Fruit fly (Drosophila melanogaster) whole organism, embryonic: ENCODE results near the gene Snx27.

Experiments
- Adf1 ChIP-seq: fragments of 200-800 bp; sonication (Bioruptor generic); IDR thresholded peaks from 2 replicates; pipeline ENCODE4 v1.3.6; 2022; ENCODE audit warnings: missing biosample characterization, missing genetic modification characterization
- Atf3 ChIP-seq: fragments of 200-800 bp; sonication (Bioruptor generic); optimal IDR thresholded peaks from 3 replicates; lab custom pipeline; 2016; ENCODE audit warnings: missing biosample characterization, missing genetic modification characterization
- Atf6 ChIP-seq: fragments of 200-800 bp; sonication (Bioruptor generic); IDR thresholded peaks from 2 replicates; pipeline ENCODE4 v1.3.6; 2022; ENCODE audit warnings: missing biosample characterization, missing genetic modification characterization
- Bdp1 ChIP-seq: fragments of 200-800 bp; sonication (Bioruptor generic); optimal IDR thresholded peaks from 3 replicates; lab custom pipeline; 2016; ENCODE audit warnings: missing biosample characterization, missing genetic modification characterization
- CG11085 ChIP-seq: fragments of 200-800 bp; sonication (Bioruptor generic); IDR thresholded peaks from 2 replicates; pipeline ENCODE4 v1.3.6; 2022; ENCODE audit warnings: missing biosample characterization, missing genetic modification characterization
- CG11560 ChIP-seq: fragments of 200-800 bp; sonication (Bioruptor generic); IDR thresholded peaks from 3 replicates; pipeline ENCODE4 v1.3.6; 2022; ENCODE audit warnings: missing biosample characterization, missing genetic modification characterization
- CG11723 ChIP-seq: fragments of 200-800 bp; sonication (Bioruptor generic); optimal IDR thresholded peaks from 2 replicates; lab custom pipeline; 2017; ENCODE audit warnings: missing biosample characterization, mild to moderate bottlenecking, missing genetic modification characterization
- CG12391 ChIP-seq: fragments of 200-800 bp; sonication (Bioruptor generic); optimal IDR thresholded peaks from 3 replicates; lab custom pipeline; 2018; ENCODE audit warnings: missing biosample characterization, mild to moderate bottlenecking, missing genetic modification characterization, moderate library complexity
- CG12769 ChIP-seq: fragments of 200-800 bp; sonication (Bioruptor generic); optimal IDR thresholded peaks from 2 replicates; lab custom pipeline; 2019; ENCODE audit warnings: missing biosample characterization, mild to moderate bottlenecking, missing genetic modification characterization, moderate library complexity
- CG13287 ChIP-seq: fragments of 200-800 bp; sonication (Bioruptor generic); IDR thresholded peaks from 2 replicates; pipeline ENCODE4 v1.3.6; 2022; ENCODE audit warnings: missing biosample characterization, missing genetic modification characterization; ENCODE audit not compliant: partially characterized antibody
- CG14050 ChIP-seq: fragments of 200-800 bp; sonication (Bioruptor generic); IDR thresholded peaks from 3 replicates; pipeline ENCODE4 v1.3.6; 2022; ENCODE audit warnings: missing biosample characterization, missing genetic modification characterization
- CG14667 ChIP-seq: fragments of 200-800 bp; sonication (Bioruptor generic); IDR thresholded peaks from 2 replicates; pipeline ENCODE4 v1.3.6; 2022; ENCODE audit warnings: missing biosample characterization, missing genetic modification characterization
- CG1529 ChIP-seq: fragments of 200-800 bp; sonication (Bioruptor generic); optimal IDR thresholded peaks from 3 replicates; lab custom pipeline; 2018; ENCODE audit warnings: missing biosample characterization, missing genetic modification characterization
- CG17385 ChIP-seq: fragments of 200-800 bp; sonication (Bioruptor generic); optimal IDR thresholded peaks from 3 replicates; lab custom pipeline; 2018; ENCODE audit warnings: missing biosample characterization, mild to moderate bottlenecking, missing genetic modification characterization
- CG18476 ChIP-seq: fragments of 200-800 bp; sonication (Bioruptor generic); optimal IDR thresholded peaks from 2 replicates; lab custom pipeline; 2016; ENCODE audit warnings: missing biosample characterization, mild to moderate bottlenecking, missing genetic modification characterization
- CG2120 ChIP-seq: fragments of 200-800 bp; sonication (Bioruptor generic); optimal IDR thresholded peaks from 3 replicates; lab custom pipeline; 2016; ENCODE audit warnings: missing biosample characterization, missing genetic modification characterization
- CG32532 ChIP-seq: fragments of 200-800 bp; sonication (Bioruptor generic); IDR thresholded peaks from 2 replicates; pipeline ENCODE4 v1.3.6; 2022; ENCODE audit warnings: missing biosample characterization, missing genetic modification characterization
- CG33557 ChIP-seq: fragments of 200-800 bp; sonication (Bioruptor generic); optimal IDR thresholded peaks from 2 replicates; lab custom pipeline; 2019; ENCODE audit warnings: missing biosample characterization, mild to moderate bottlenecking, missing genetic modification characterization, moderate library complexity
- CG3847 ChIP-seq: fragments of 200-800 bp; sonication (Bioruptor generic); IDR thresholded peaks from 2 replicates; pipeline ENCODE4 v1.3.6; 2022; ENCODE audit warnings: missing biosample characterization, missing genetic modification characterization
- CG6854 ChIP-seq: fragments of 200-800 bp; sonication (Bioruptor generic); optimal IDR thresholded peaks from 3 replicates; lab custom pipeline; 2017; ENCODE audit warnings: missing biosample characterization, mild to moderate bottlenecking, missing genetic modification characterization
- CG7271 ChIP-seq: fragments of 200-800 bp; sonication (Bioruptor generic); optimal IDR thresholded peaks from 2 replicates; lab custom pipeline; 2018; ENCODE audit warnings: missing biosample characterization, mild to moderate bottlenecking, missing genetic modification characterization, moderate library complexity
- CG9817 ChIP-seq: fragments of 200-800 bp; sonication (Bioruptor generic); optimal IDR thresholded peaks from 2 replicates; lab custom pipeline; 2018; ENCODE audit warnings: missing biosample characterization, mild to moderate bottlenecking, missing genetic modification characterization, moderate library complexity
- CTCF ChIP-seq: fragments of 200-800 bp; sonication (Bioruptor generic); optimal IDR thresholded peaks from 2 replicates; lab custom pipeline; 2017; ENCODE audit warnings: missing biosample characterization, mild to moderate bottlenecking, missing genetic modification characterization, moderate library complexity
- CkIIα-i1 ChIP-seq: fragments of 200-800 bp; sonication (Bioruptor generic); IDR thresholded peaks from 2 replicates; pipeline ENCODE4 v1.3.6; 2022; ENCODE audit warnings: missing biosample characterization, missing genetic modification characterization
- Dfd ChIP-seq, 2 experiments: fragments of >200 bp; optimal IDR thresholded peaks; 2 replicates each; lab custom pipeline; 2017; ENCODE audit warnings: missing biosample characterization in 2 of 2, missing genetic modification characterization in 2 of 2
- H2.0 ChIP-seq: fragments of 200-800 bp; sonication (Bioruptor generic); IDR thresholded peaks from 2 replicates; pipeline ENCODE4 v1.3.6; 2022; ENCODE audit warnings: missing biosample characterization, missing genetic modification characterization
- HLHmδ ChIP-seq: fragments of 200-800 bp; sonication (Bioruptor generic); optimal IDR thresholded peaks from 2 replicates; lab custom pipeline; 2018; ENCODE audit warnings: missing biosample characterization, mild to moderate bottlenecking, missing genetic modification characterization, moderate library complexity
- Hr3 ChIP-seq: fragments of 200-800 bp; sonication (Bioruptor generic); optimal IDR thresholded peaks from 3 replicates; lab custom pipeline; 2016; ENCODE audit warnings: missing biosample characterization, missing genetic modification characterization
- Hr39 ChIP-seq: fragments of >200 bp; optimal IDR thresholded peaks from 2 replicates; lab custom pipeline; 2017
- Opbp ChIP-seq: fragments of 200-800 bp; sonication (Bioruptor generic); IDR thresholded peaks from 3 replicates; pipeline ENCODE4 v1.3.6; 2022; ENCODE audit warnings: missing biosample characterization, missing genetic modification characterization; ENCODE audit not compliant: partially characterized antibody
- PHDP ChIP-seq: fragments of 200-800 bp; sonication (Bioruptor generic); optimal IDR thresholded peaks from 3 replicates; lab custom pipeline; 2018; ENCODE audit warnings: missing biosample characterization, mild to moderate bottlenecking, missing genetic modification characterization, moderate library complexity
- al ChIP-seq: fragments of 200-800 bp; sonication (Bioruptor generic); IDR thresholded peaks from 2 replicates; pipeline ENCODE4 v1.3.6; 2022; ENCODE audit warnings: missing biosample characterization, missing genetic modification characterization
- ap ChIP-seq: fragments of 200-800 bp; sonication (Bioruptor generic); IDR thresholded peaks from 2 replicates; pipeline ENCODE4 v1.3.6; 2022; ENCODE audit warnings: missing biosample characterization, missing genetic modification characterization
- cato ChIP-seq: fragments of 200-800 bp; sonication (Bioruptor generic); optimal IDR thresholded peaks from 2 replicates; lab custom pipeline; 2016; ENCODE audit warnings: missing biosample characterization, missing genetic modification characterization, borderline replicate concordance
- cg ChIP-seq: fragments of 200-800 bp; sonication (Bioruptor generic); optimal IDR thresholded peaks from 3 replicates; lab custom pipeline; 2019; ENCODE audit warnings: missing biosample characterization, mild to moderate bottlenecking, missing genetic modification characterization, moderate library complexity
- chinmo ChIP-seq: fragments of 200-800 bp; sonication (Bioruptor generic); IDR thresholded peaks from 4 replicates; pipeline ENCODE4 v1.3.6; 2022; ENCODE audit warnings: missing biosample characterization, missing genetic modification characterization; ENCODE audit not compliant: partially characterized antibody
- chm ChIP-seq: fragments of 200-800 bp; sonication (Bioruptor generic); IDR thresholded peaks from 2 replicates; pipeline ENCODE4 v1.3.6; 2022; ENCODE audit warnings: missing biosample characterization, missing genetic modification characterization
- crp ChIP-seq, 2 experiments: fragments of 200-800 bp; sonication (Bioruptor generic); optimal IDR thresholded peaks; 2 replicates in 1 of 2; 3 replicates in 1 of 2; lab custom pipeline; 2017; ENCODE audit warnings: missing biosample characterization in 2 of 2, missing genetic modification characterization in 2 of 2, mild to moderate bottlenecking in 1 of 2, moderate library complexity in 1 of 2
- fd102C ChIP-seq: fragments of 200-800 bp; sonication (Bioruptor generic); optimal IDR thresholded peaks from 2 replicates; lab custom pipeline; 2018; ENCODE audit warnings: missing biosample characterization, mild to moderate bottlenecking, missing genetic modification characterization, moderate library complexity
- fd3F ChIP-seq: fragments of 200-800 bp; sonication (Bioruptor generic); optimal IDR thresholded peaks from 2 replicates; lab custom pipeline; 2018; ENCODE audit warnings: missing biosample characterization, mild to moderate bottlenecking, missing genetic modification characterization, moderate library complexity
- gsb-n ChIP-seq: fragments of 200-800 bp; sonication (Bioruptor generic); optimal IDR thresholded peaks from 3 replicates; lab custom pipeline; 2018; ENCODE audit warnings: missing biosample characterization, mild to moderate bottlenecking, missing genetic modification characterization
- lilli ChIP-seq: fragments of 200-800 bp; sonication (Bioruptor generic); optimal IDR thresholded peaks from 3 replicates; lab custom pipeline; 2016; ENCODE audit warnings: missing biosample characterization, missing genetic modification characterization
- nmo ChIP-seq: fragments of 200-800 bp; sonication (Bioruptor generic); optimal IDR thresholded peaks from 2 replicates; lab custom pipeline; 2018; ENCODE audit warnings: missing biosample characterization, mild to moderate bottlenecking, missing genetic modification characterization, moderate library complexity
- ranshi ChIP-seq: fragments of 200-800 bp; sonication (Bioruptor generic); IDR thresholded peaks from 2 replicates; pipeline ENCODE4 v1.3.6; 2022; ENCODE audit warnings: missing biosample characterization, missing genetic modification characterization
- schlank ChIP-seq: fragments of 200-800 bp; sonication (Bioruptor generic); optimal IDR thresholded peaks from 2 replicates; lab custom pipeline; 2018; ENCODE audit warnings: missing biosample characterization, mild to moderate bottlenecking, missing genetic modification characterization
- shn ChIP-seq: fragments of 200-800 bp; sonication (Bioruptor generic); optimal IDR thresholded peaks from 3 replicates; lab custom pipeline; 2016; ENCODE audit warnings: missing biosample characterization, missing genetic modification characterization
- sqz ChIP-seq: fragments of 200-800 bp; sonication (Bioruptor generic); optimal IDR thresholded peaks from 3 replicates; lab custom pipeline; 2018; ENCODE audit warnings: missing biosample characterization, mild to moderate bottlenecking, missing genetic modification characterization
- tna ChIP-seq: fragments of 200-800 bp; sonication (Bioruptor generic); IDR thresholded peaks from 2 replicates; pipeline ENCODE4 v1.3.6; 2022; ENCODE audit warnings: missing biosample characterization, missing genetic modification characterization; ENCODE audit not compliant: partially characterized antibody
- wek ChIP-seq: fragments of 200-800 bp; sonication (Bioruptor generic); optimal IDR thresholded peaks from 3 replicates; lab custom pipeline; 2018; ENCODE audit warnings: missing biosample characterization, mild to moderate bottlenecking, missing genetic modification characterization, moderate library complexity
- wor ChIP-seq: fragments of 200-800 bp; sonication (Bioruptor generic); IDR thresholded peaks from 2 replicates; pipeline ENCODE4 v1.3.6; 2022; ENCODE audit warnings: missing biosample characterization, missing genetic modification characterization

Snx27 gene

dm6 chrX:5698087-5698727 is 39.6 kb downstream of the Snx27 start, which contains the start of gene AdamTS-B (continued):
- TF ChIP-seq CG17385 (GFP tag; lab: Kevin White, UChicago) = peak; percentile 42
- no peak for TF ChIP-seq CG6854 (GFP tag; lab: Kevin White, UChicago)
- peak; percentile 39 for TF ChIP-seq CG33557 (GFP tag; lab: Kevin White, UChicago)
- TF ChIP-seq CG9817 = peak; percentile 28
- TF ChIP-seq lilli (GFP tag; lab: Kevin White, UChicago) = peak; percentile 50
- no peak for TF ChIP-seq cg (GFP tag; lab: Kevin White, UChicago)
- no peak for TF ChIP-seq CG14667
- no peak for TF ChIP-seq CG1529 (GFP tag; lab: Kevin White, UChicago)
- TF ChIP-seq crp (GFP tag; optimal IDR thresholded peaks at IDR 0.05; lab: Kevin White, UChicago) = no peak
- peak; percentile 24; the same call in 1 of the 2 replicates for TF ChIP-seq wor (GFP tag; lab: Robert Waterston, UW)
- 0 out of 3 replicates have a peak, but pooled peaks have one; percentile 15 for TF ChIP-seq CG14050
- TF ChIP-seq tna = no peak
- no peak for TF ChIP-seq Bdp1
- TF ChIP-seq CTCF (GFP tag; lab: Kevin White, UChicago) = no peak
- TF ChIP-seq H2.0 = peak; percentile 22; the same call in 1 of the 2 replicates
- TF ChIP-seq Hr3 (GFP tag; lab: Kevin White, UChicago) = peak; percentile 38
- peak; percentile 32 for TF ChIP-seq gsb-n (tag; lab: Kevin White, UChicago)
- no peak for TF ChIP-seq CG13287 (GFP tag; lab: Robert Waterston, UW)
- TF ChIP-seq chinmo = no peak
- no peak for TF ChIP-seq CG12769 (tag; lab: Kevin White, UChicago)
- peak; percentile 4 for TF ChIP-seq CG11723 (GFP tag; lab: Kevin White, UChicago)
- no peak for TF ChIP-seq CG18476 (GFP tag; lab: Kevin White, UChicago)
- TF ChIP-seq Adf1 = no peak
- TF ChIP-seq CG12391 (tag; lab: Kevin White, UChicago) = peak; percentile 66
- peak; percentile 43 for TF ChIP-seq CG2120 (GFP tag; lab: Kevin White, UChicago)
- TF ChIP-seq Opbp = no peak
- no peak for TF ChIP-seq cato (GFP tag; lab: Kevin White, UChicago)
- TF ChIP-seq wek (GFP tag; lab: Kevin White, UChicago) = no peak
- peak; percentile 35; the same call in 1 of the 2 replicates for TF ChIP-seq CG3847 (GFP tag; lab: Robert Waterston, UW)
- TF ChIP-seq chm (GFP tag; lab: Robert Waterston, UW) = no peak
- no peak for TF ChIP-seq CG7271 (tag; lab: Kevin White, UChicago)
- TF ChIP-seq Hr39 (lab: Kevin White, UChicago) = no peak
- no peak for TF ChIP-seq nmo (GFP tag; lab: Kevin White, UChicago)
- TF ChIP-seq ranshi = no peak
- TF ChIP-seq PHDP = peak; percentile 19
- no peak for TF ChIP-seq CG11085 (GFP tag; lab: Robert Waterston, UW)
- TF ChIP-seq fd102C (GFP tag; lab: Kevin White, UChicago) = no peak
- TF ChIP-seq Dfd (GFP tag; optimal IDR thresholded peaks at IDR 0.05; lab: Kevin White, UChicago) = no peak
- TF ChIP-seq fd3F (GFP tag; lab: Kevin White, UChicago) = no peak
- TF ChIP-seq CG32532 (GFP tag; lab: Robert Waterston, UW) = peak; percentile 45; the same call in 1 of the 2 replicates
- 0 out of 2 replicates have a peak, but pooled peaks have one; percentile 13 for TF ChIP-seq ap (GFP tag; lab: Robert Waterston, UW)
- no peak for TF ChIP-seq Atf3 (GFP tag; lab: Kevin White, UChicago)
- TF ChIP-seq sqz = peak; percentile 16
- no peak for TF ChIP-seq CkIIα-i1 (GFP tag; lab: Robert Waterston, UW)
- TF ChIP-seq al (GFP tag; lab: Robert Waterston, UW) = no peak
- no peak for TF ChIP-seq CG11560 (tag; lab: Robert Waterston, UW)
- TF ChIP-seq Atf6 (GFP tag; lab: Robert Waterston, UW) = peak; percentile 56; the same call in 1 of the 2 replicates
- no peak for TF ChIP-seq shn
- TF ChIP-seq HLHmδ = no peak
- no peak for TF ChIP-seq schlank
